Worm (Caenorhabditis elegans) whole organism, early embryonic: Measurements from ENCODE around the gene dod-24.

Source experiments
- B0310.2 ChIP-seq: sonication (generic microtip); optimal IDR thresholded peaks from 2 replicates; lab custom pipeline; 2016; ENCODE audit warnings: mild to moderate bottlenecking, missing genetic modification characterization, missing compliant biosample characterization
- F13C5.2 ChIP-seq: sonication (generic microtip); optimal IDR thresholded peaks from 2 replicates; lab custom pipeline; 2017; ENCODE audit warnings: mild to moderate bottlenecking, missing genetic modification characterization, inconsistent platforms, missing compliant biosample characterization
- aly-1 ChIP-seq: sonication (generic microtip); optimal IDR thresholded peaks from 2 replicates; lab custom pipeline; 2016; ENCODE audit warnings: missing genetic modification characterization, missing compliant biosample characterization
- ama-1 ChIP-seq: fragments of 150-350 bp; optimal IDR thresholded peaks from 2 replicates; lab custom pipeline; 2014
- ceh-13 ChIP-seq: fragments of 200-800 bp; sonication (Bioruptor generic); optimal IDR thresholded peaks from 2 replicates; lab custom pipeline; 2018; ENCODE audit warnings: mild to moderate bottlenecking, missing genetic modification characterization, missing compliant biosample characterization
- ceh-36 ChIP-seq: sonication (generic microtip); optimal IDR thresholded peaks from 2 replicates; lab custom pipeline; 2016; ENCODE audit warnings: missing genetic modification characterization, inconsistent platforms, missing compliant biosample characterization
- ets-7 ChIP-seq: sonication (generic microtip); optimal IDR thresholded peaks from 2 replicates; lab custom pipeline; 2016; ENCODE audit warnings: missing genotype, missing genetic modification characterization, missing compliant biosample characterization
- flt-1 ChIP-seq: fragments of 200-800 bp; sonication (Bioruptor generic); IDR thresholded peaks from 2 replicates; pipeline ENCODE4 v1.3.6; 2022; ENCODE audit warnings: missing genetic modification characterization, missing compliant biosample characterization
- hmbx-1 ChIP-seq: sonication (generic microtip); optimal IDR thresholded peaks from 2 replicates; lab custom pipeline; 2016; ENCODE audit warnings: mild to moderate bottlenecking, missing genetic modification characterization, missing compliant biosample characterization
- hmg-4 ChIP-seq: fragments of 200-800 bp; sonication (Bioruptor generic); optimal IDR thresholded peaks from 2 replicates; lab custom pipeline; 2018; ENCODE audit warnings: mild to moderate bottlenecking, missing genetic modification characterization, missing compliant biosample characterization
- hnd-1 ChIP-seq: sonication (generic microtip); optimal IDR thresholded peaks from 2 replicates; lab custom pipeline; 2016; ENCODE audit warnings: missing genetic modification characterization, missing compliant biosample characterization
- pes-1 ChIP-seq: fragments of 200-800 bp; sonication (Bioruptor generic); IDR thresholded peaks from 2 replicates; pipeline ENCODE4 v1.3.6; 2022; ENCODE audit warnings: missing genetic modification reagents, missing genetic modification characterization, missing compliant biosample characterization
- scrt-1 ChIP-seq: fragments of 200-800 bp; sonication (Bioruptor generic); IDR thresholded peaks from 2 replicates; pipeline ENCODE4 v1.3.6; 2022; ENCODE audit warnings: missing genetic modification characterization, missing compliant biosample characterization
- sea-1 ChIP-seq: fragments of 200-800 bp; sonication (Bioruptor generic); conservative IDR thresholded peaks from 2 replicates; pipeline ENCODE4 v1.3.6; 2022; ENCODE audit warnings: missing genetic modification characterization, missing compliant biosample characterization
- tbx-11 ChIP-seq: fragments of 200-800 bp; sonication (Bioruptor generic); IDR thresholded peaks from 2 replicates; pipeline ENCODE4 v1.3.6; 2022; ENCODE audit warnings: missing genetic modification characterization, missing compliant biosample characterization
- tbx-37 ChIP-seq: fragments of 200-800 bp; sonication (Bioruptor generic); conservative IDR thresholded peaks from 2 replicates; pipeline ENCODE4 v1.3.6; 2022; ENCODE audit warnings: missing genetic modification reagents, missing genetic modification characterization, missing compliant biosample characterization
- tra-4 ChIP-seq: sonication (generic microtip); optimal IDR thresholded peaks from 2 replicates; lab custom pipeline; 2017; ENCODE audit warnings: missing genetic modification characterization, missing compliant biosample characterization

Gene dod-24

ce11 chrIV:12898823-12899222, 42.3 kb downstream of the dod-24 start:
- TF ChIP-seq ceh-13 (GFP tag; lab: Kevin White, UChicago) (no peak), hnd-1 (tag; lab: Kevin White, UChicago) (no peak), tra-4 (tag; lab: Kevin White, UChicago) (no peak), B0310.2 (tag; lab: Kevin White, UChicago) (no peak), hmbx-1 (tag; lab: Kevin White, UChicago) (no peak), F13C5.2 (tag; lab: Kevin White, UChicago) (no peak), ceh-36 (no peak), flt-1 (GFP tag; lab: Robert Waterston, UW) (no peak), sea-1 (no peak)

- no peak for TF ChIP-seq ceh-36
- TF ChIP-seq flt-1 (GFP tag; lab: Robert Waterston, UW) = no peak
- no peak for TF ChIP-seq ets-7 (tag; lab: Kevin White, UChicago)
- TF ChIP-seq ama-1 (lab: Kevin White, UChicago) = no peak
- no peak for TF ChIP-seq hmbx-1 (tag; lab: Kevin White, UChicago)
- no peak for TF ChIP-seq tra-4 (tag; lab: Kevin White, UChicago)
- TF ChIP-seq sea-1 = no peak
- TF ChIP-seq hmg-4 (GFP tag; lab: Kevin White, UChicago) = no peak
These were observed 44.0 kb downstream of the dod-24 start for ce11 chrIV:12897146-12897545.

- TF ChIP-seq hmg-4 (GFP tag; lab: Kevin White, UChicago) = no peak
- no peak for TF ChIP-seq aly-1 (tag; lab: Kevin White, UChicago)
- TF ChIP-seq hmbx-1 (tag; lab: Kevin White, UChicago) = no peak
- no peak for TF ChIP-seq F13C5.2 (tag; lab: Kevin White, UChicago)
- TF ChIP-seq flt-1 (GFP tag; lab: Robert Waterston, UW) = no peak
- no peak for TF ChIP-seq tra-4 (tag; lab: Kevin White, UChicago)
- TF ChIP-seq scrt-1 (GFP tag; lab: Robert Waterston, UW) = no peak
- TF ChIP-seq ceh-36 = no peak
- TF ChIP-seq ets-7 (tag; lab: Kevin White, UChicago) = no peak
- TF ChIP-seq sea-1 = no peak
- TF ChIP-seq tbx-37 = no peak
- no peak for TF ChIP-seq ceh-13 (GFP tag; lab: Kevin White, UChicago)
- TF ChIP-seq B0310.2 (tag; lab: Kevin White, UChicago) = no peak
- TF ChIP-seq ama-1 (lab: Kevin White, UChicago) = no peak
- TF ChIP-seq hnd-1 (tag; lab: Kevin White, UChicago) = no peak
- no peak for TF ChIP-seq tbx-11 (GFP tag; lab: Robert Waterston, UW)
These were observed 44.7 kb downstream of the dod-24 start, which contains the start of gene K08D8.7 for ce11 chrIV:12896371-12896882. TSS of gene K08D8.7 (plus strand) at chrIV:12896832.

DNA sequence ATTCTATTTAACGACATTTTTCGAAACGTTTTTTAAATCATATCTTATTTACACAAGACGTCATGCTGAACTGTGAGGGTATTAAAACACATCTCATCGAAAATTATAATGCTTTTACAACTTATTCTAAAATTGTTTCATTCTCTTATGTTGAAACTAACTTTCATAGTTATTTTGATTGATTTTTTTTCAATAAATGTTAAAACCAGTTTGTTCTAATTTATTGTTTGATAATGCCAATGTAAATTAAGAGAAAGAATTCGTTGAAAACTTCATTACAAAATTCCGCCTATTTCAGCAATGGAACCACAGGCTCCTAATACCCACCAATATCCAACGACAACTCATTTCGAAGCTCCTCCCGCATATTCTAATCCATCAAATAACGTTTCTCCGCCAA, 46.2 kb downstream of the dod-24 start, which contains the start of gene K08D8.11:
Gene K08D8.11 (plus strand): TSS at position 301 of the 400 bp plus-strand sequence.
- TF ChIP-seq sea-1 (no peak), B0310.2 (tag; lab: Kevin White, UChicago) (no peak), hnd-1 (tag; lab: Kevin White, UChicago) (no peak), tra-4 (tag; lab: Kevin White, UChicago) (no peak), ama-1 (lab: Kevin White, UChicago) (no peak), F13C5.2 (tag; lab: Kevin White, UChicago) (no peak), pes-1 (GFP tag; lab: Robert Waterston, UW) (no peak), ets-7 (tag; lab: Kevin White, UChicago) (no peak), tbx-37 (no peak), ceh-13 (GFP tag; lab: Kevin White, UChicago) (no peak), scrt-1 (GFP tag; lab: Robert Waterston, UW) (no peak), hmg-4 (GFP tag; lab: Kevin White, UChicago) (no peak), tbx-11 (GFP tag; lab: Robert Waterston, UW) (no peak), flt-1 (GFP tag; lab: Robert Waterston, UW) (no peak), aly-1 (tag; lab: Kevin White, UChicago) (no peak), hmbx-1 (tag; lab: Kevin White, UChicago) (no peak), ceh-36 (no peak)

DNA sequence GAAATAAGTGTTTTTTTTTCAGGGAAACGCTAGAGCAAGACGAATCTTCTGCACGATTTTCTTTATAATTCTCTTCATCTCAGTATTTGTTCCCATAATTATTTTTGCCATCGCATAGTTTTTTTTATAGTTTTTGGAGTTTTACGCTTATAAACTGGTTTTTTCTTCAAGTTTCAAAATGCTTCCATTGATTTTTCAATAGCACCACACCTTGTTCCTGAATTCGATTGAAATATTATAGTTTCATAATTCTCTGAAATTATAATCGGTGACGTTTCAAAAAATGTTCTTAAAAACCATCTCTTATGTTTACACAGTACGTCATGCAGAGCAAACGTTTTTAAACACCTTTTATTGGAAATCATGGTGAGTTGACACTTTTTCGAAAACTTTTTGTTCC, 48.0 kb downstream of the dod-24 start, which contains the start of gene K08D8.12:
Gene K08D8.12 (plus strand): TSS at position 301 of the 400 bp plus-strand sequence.
- TF ChIP-seq ceh-13 (GFP tag; lab: Kevin White, UChicago) (no peak), flt-1 (GFP tag; lab: Robert Waterston, UW) (no peak), tbx-37 (no peak), tbx-11 (GFP tag; lab: Robert Waterston, UW) (no peak), ets-7 (tag; lab: Kevin White, UChicago) (no peak), tra-4 (tag; lab: Kevin White, UChicago) (no peak), aly-1 (tag; lab: Kevin White, UChicago) (no peak), B0310.2 (tag; lab: Kevin White, UChicago) (no peak), pes-1 (GFP tag; lab: Robert Waterston, UW) (no peak), ceh-36 (no peak), hmg-4 (GFP tag; lab: Kevin White, UChicago) (no peak), hmbx-1 (tag; lab: Kevin White, UChicago) (no peak), sea-1 (no peak), hnd-1 (tag; lab: Kevin White, UChicago) (no peak), ama-1 (lab: Kevin White, UChicago) (no peak), F13C5.2 (tag; lab: Kevin White, UChicago) (no peak), scrt-1 (GFP tag; lab: Robert Waterston, UW) (no peak)

DNA sequence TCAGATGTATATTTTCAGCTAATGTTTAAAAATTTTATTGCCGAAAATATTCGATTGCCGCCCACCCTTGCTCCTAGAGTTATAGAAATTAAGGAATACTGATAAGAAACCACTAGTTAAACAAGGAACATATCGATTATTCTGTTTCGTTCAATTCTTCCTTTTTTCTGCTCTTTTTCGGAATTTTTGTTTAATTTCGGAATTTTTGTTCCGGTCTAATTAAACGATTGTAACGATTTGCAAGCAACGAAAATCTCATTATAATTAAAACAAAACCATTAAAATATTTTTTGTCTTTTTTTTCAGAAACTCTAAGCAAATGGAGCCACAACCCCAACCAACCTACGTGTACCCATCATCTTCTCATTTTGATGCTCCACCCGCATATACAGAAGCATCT, 49.0 kb downstream of the dod-24 start, which contains the start of gene K08D8.1:
Gene K08D8.1 (plus strand): TSS at position 301 of the 400 bp plus-strand sequence.
- TF ChIP-seq tra-4 (tag; lab: Kevin White, UChicago) = no peak
- no peak for TF ChIP-seq hnd-1 (tag; lab: Kevin White, UChicago)

DNA sequence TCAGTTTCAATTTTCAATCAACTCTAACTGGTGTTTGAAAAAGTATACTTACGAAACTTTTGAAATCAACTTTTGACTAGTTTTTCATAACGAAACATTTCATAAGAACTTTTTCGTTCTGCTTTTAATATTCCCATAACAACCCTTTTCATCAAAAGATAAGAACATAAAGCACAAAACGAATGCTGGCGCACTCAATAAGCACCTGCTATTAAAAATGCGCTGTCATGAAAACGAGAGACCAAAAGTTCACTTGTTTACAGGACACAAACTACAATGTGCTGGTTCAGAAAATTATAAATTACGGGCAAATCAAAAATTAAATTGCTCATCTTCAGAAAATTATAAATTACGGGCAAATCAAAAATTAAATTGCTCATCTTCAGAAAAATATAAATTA, 50.1 kb downstream of the dod-24 start:
- no peak for TF ChIP-seq aly-1 (tag; lab: Kevin White, UChicago)
- no peak for TF ChIP-seq ceh-13 (GFP tag; lab: Kevin White, UChicago)
- no peak for TF ChIP-seq pes-1 (GFP tag; lab: Robert Waterston, UW)
- no peak for TF ChIP-seq F13C5.2 (tag; lab: Kevin White, UChicago)
- TF ChIP-seq ets-7 (tag; lab: Kevin White, UChicago) = no peak
- no peak for TF ChIP-seq B0310.2 (tag; lab: Kevin White, UChicago)
- no peak for TF ChIP-seq hmg-4 (GFP tag; lab: Kevin White, UChicago)
- no peak for TF ChIP-seq hnd-1 (tag; lab: Kevin White, UChicago)
